Fruit fly (Drosophila melanogaster): ENCODE measurements around the gene Serinc.
A peak's percentile ranks its signal among the peaks of the same experiment; 100 is the strongest.

The Serinc gene

dm6 chr3L:16451887-16452751 lies 39.6 kb downstream of the Serinc start, which contains the start of gene dsx-c73A (continued):
- TF ChIP-seq CG11696 (GFP tag; IDR thresholded peaks at IDR 0.05) (0 out of 2 replicates have a peak, but pooled peaks have one; percentile 14), Bdp1 (GFP tag; optimal IDR thresholded peaks at IDR 0.05) (no peak), Ptx1 (GFP tag; IDR thresholded peaks at IDR 0.05) (no peak), CG6272 (GFP tag; IDR thresholded peaks at IDR 0.05) (no peak), Mes4 (GFP tag; optimal IDR thresholded peaks at IDR 0.05) (no peak), CG33213 (GFP tag; optimal IDR thresholded peaks at IDR 0.05) (no peak), Pdp1 (GFP tag; optimal IDR thresholded peaks at IDR 0.05) (peak in 1 of 2 experiments; percentile 23), az2 (GFP tag; optimal IDR thresholded peaks at IDR 0.05) (peak; percentile 36), CG4282 (GFP tag; optimal IDR thresholded peaks at IDR 0.05) (no peak), sc (optimal IDR thresholded peaks at IDR 0.05) (no peak), sc (GFP tag; optimal IDR thresholded peaks at IDR 0.05) (no peak), da (GFP tag; optimal IDR thresholded peaks at IDR 0.05) (no peak), Ada2b (GFP tag; IDR thresholded peaks at IDR 0.05) (0 out of 2 replicates have a peak, but pooled peaks have one; percentile 25), Oaz (GFP tag; IDR thresholded peaks at IDR 0.05) (no peak), corto (GFP tag; optimal IDR thresholded peaks at IDR 0.05) (no peak), CG8478 (optimal IDR thresholded peaks at IDR 0.05) (no peak), CG7556 (GFP tag; optimal IDR thresholded peaks at IDR 0.05) (no peak), ssp (GFP tag; IDR thresholded peaks at IDR 0.05) (peak; percentile 36; the same call in 1 of the 2 replicates), NK7.1 (GFP tag; optimal IDR thresholded peaks at IDR 0.05) (no peak), grn (GFP tag; optimal IDR thresholded peaks at IDR 0.05) (no peak), CG16863 (GFP tag; optimal IDR thresholded peaks at IDR 0.05) (no peak), CG3838 (GFP tag; optimal IDR thresholded peaks at IDR 0.05) (no peak), E2f2 (GFP tag; IDR thresholded peaks at IDR 0.05) (no peak), CG13287 (GFP tag; IDR thresholded peaks at IDR 0.05; ENCODE audit: partially characterized antibody) (0 out of 2 replicates have a peak, but pooled peaks have one; percentile 31), CG9797 (GFP tag; optimal IDR thresholded peaks at IDR 0.05) (no peak), hkb (optimal IDR thresholded peaks at IDR 0.05) (no peak), hkb (GFP tag; IDR thresholded peaks at IDR 0.05) (0 out of 2 replicates have a peak, but pooled peaks have one; percentile 17), CG12236 (GFP tag; optimal IDR thresholded peaks at IDR 0.05) (no peak), inv (GFP tag; IDR thresholded peaks at IDR 0.05; ENCODE audit: partially characterized antibody) (no peak), CG6254 (GFP tag; optimal IDR thresholded peaks at IDR 0.05) (peak; percentile 35), B-H1 (GFP tag; IDR thresholded peaks at IDR 0.05) (no peak), esg (GFP tag; conservative IDR thresholded peaks at IDR 0.05) (no peak), Lhr (GFP tag; optimal IDR thresholded peaks at IDR 0.05) (no peak), yki (optimal IDR thresholded peaks at IDR 0.05) (no peak), CG9609 (GFP tag; optimal IDR thresholded peaks at IDR 0.05) (no peak), slbo (GFP tag; IDR thresholded peaks at IDR 0.05) (peak; percentile 16; the same call in 1 of the 2 replicates), pb (GFP tag; optimal IDR thresholded peaks at IDR 0.05) (no peak), CTCF (GFP tag; optimal IDR thresholded peaks at IDR 0.05) (no peak), pros (GFP tag; optimal IDR thresholded peaks at IDR 0.05) (no peak), gsb-n (tag; optimal IDR thresholded peaks at IDR 0.05) (no peak), dimm (GFP tag; IDR thresholded peaks at IDR 0.05) (no peak), CG6765 (GFP tag; optimal IDR thresholded peaks at IDR 0.05) (no peak), CG4707 (GFP tag; optimal IDR thresholded peaks at IDR 0.05) (no peak), Poxn (GFP tag; IDR thresholded peaks at IDR 0.05) (no peak), Sin3A (optimal IDR thresholded peaks at IDR 0.05) (no peak), CkIIα-i1 (GFP tag; IDR thresholded peaks at IDR 0.05) (no peak), Gug (GFP tag; IDR thresholded peaks at IDR 0.05) (no peak), CG34376 (GFP tag; optimal IDR thresholded peaks at IDR 0.05) (no peak), slp2 (GFP tag; optimal IDR thresholded peaks at IDR 0.05) (no peak), org-1 (GFP tag; optimal IDR thresholded peaks at IDR 0.05) (no peak), gcm2 (GFP tag; optimal IDR thresholded peaks at IDR 0.05) (no peak), vnd (GFP tag; IDR thresholded peaks at IDR 0.05; ENCODE audit: partially characterized antibody) (no peak)

All from whole organism, embryonic.